Fruit fly (Drosophila melanogaster) whole organism, embryonic: ENCODE measurements around the gene TRAM.
A peak's percentile ranks its signal among the peaks of the same experiment; 100 is the strongest.

Experiments
- BtbVII ChIP-seq: fragments of 200-800 bp; sonication (Bioruptor generic); optimal IDR thresholded peaks from 3 replicates; lab custom pipeline; 2017; ENCODE audit warnings: missing biosample characterization, mild to moderate bottlenecking, missing genetic modification characterization
- CG1024 ChIP-seq: fragments of 200-800 bp; sonication (Bioruptor generic); IDR thresholded peaks from 2 replicates; pipeline ENCODE4 v1.3.6; 2022; ENCODE audit warnings: missing biosample characterization, missing genetic modification characterization
- CG10543 ChIP-seq: fragments of 200-800 bp; sonication (Bioruptor generic); optimal IDR thresholded peaks from 3 replicates; lab custom pipeline; 2017; ENCODE audit warnings: missing biosample characterization, mild to moderate bottlenecking, missing genetic modification characterization, moderate library complexity
- CG12391 ChIP-seq: fragments of 200-800 bp; sonication (Bioruptor generic); optimal IDR thresholded peaks from 3 replicates; lab custom pipeline; 2018; ENCODE audit warnings: missing biosample characterization, mild to moderate bottlenecking, missing genetic modification characterization, moderate library complexity
- CG12744 ChIP-seq: fragments of 200-800 bp; sonication (Bioruptor generic); optimal IDR thresholded peaks from 2 replicates; lab custom pipeline; 2016; ENCODE audit warnings: missing biosample characterization, missing genetic modification characterization
- CG1602 ChIP-seq: fragments of 200-800 bp; sonication (Bioruptor generic); optimal IDR thresholded peaks from 3 replicates; lab custom pipeline; 2016; ENCODE audit warnings: missing biosample characterization, missing genetic modification characterization
- CG16779 ChIP-seq: fragments of 200-800 bp; sonication (Bioruptor generic); IDR thresholded peaks from 2 replicates; pipeline ENCODE4 v1.3.6; 2022; ENCODE audit warnings: missing biosample characterization, missing genetic modification characterization
- CG18476 ChIP-seq: fragments of 200-800 bp; sonication (Bioruptor generic); optimal IDR thresholded peaks from 2 replicates; lab custom pipeline; 2016; ENCODE audit warnings: missing biosample characterization, mild to moderate bottlenecking, missing genetic modification characterization
- CG18764 ChIP-seq: fragments of 200-800 bp; sonication (Bioruptor generic); optimal IDR thresholded peaks from 3 replicates; lab custom pipeline; 2016; ENCODE audit warnings: missing biosample characterization, missing genetic modification characterization
- CG2875 ChIP-seq: fragments of 200-800 bp; sonication (Bioruptor generic); optimal IDR thresholded peaks from 2 replicates; lab custom pipeline; 2017; ENCODE audit warnings: missing biosample characterization, mild to moderate bottlenecking, missing genetic modification characterization, missing genetic modification reagents
- CG2889 ChIP-seq: fragments of 200-800 bp; sonication (Bioruptor generic); IDR thresholded peaks from 3 replicates; pipeline ENCODE4 v1.3.6; 2022; ENCODE audit warnings: missing biosample characterization, missing genetic modification characterization
- CG30020 ChIP-seq: fragments of 200-800 bp; optimal IDR thresholded peaks from 2 replicates; lab custom pipeline; 2019; ENCODE audit warnings: missing biosample characterization, mild to moderate bottlenecking, missing genetic modification characterization, moderate library complexity
- CG32767 ChIP-seq: fragments of 200-800 bp; sonication (Bioruptor generic); IDR thresholded peaks from 2 replicates; pipeline ENCODE4 v1.3.6; 2022; ENCODE audit warnings: missing biosample characterization, missing genetic modification characterization
- CG33557 ChIP-seq: fragments of 200-800 bp; sonication (Bioruptor generic); optimal IDR thresholded peaks from 2 replicates; lab custom pipeline; 2019; ENCODE audit warnings: missing biosample characterization, mild to moderate bottlenecking, missing genetic modification characterization, moderate library complexity
- CG34422 ChIP-seq: fragments of 200-800 bp; sonication (Bioruptor generic); IDR thresholded peaks from 3 replicates; pipeline ENCODE4 v1.3.6; 2022; ENCODE audit warnings: missing biosample characterization, missing genetic modification characterization
- CG3847 ChIP-seq: fragments of 200-800 bp; sonication (Bioruptor generic); IDR thresholded peaks from 2 replicates; pipeline ENCODE4 v1.3.6; 2022; ENCODE audit warnings: missing biosample characterization, missing genetic modification characterization
- CG4404 ChIP-seq: fragments of 200-800 bp; sonication (Bioruptor generic); IDR thresholded peaks from 2 replicates; pipeline ENCODE4 v1.3.6; 2022; ENCODE audit warnings: missing biosample characterization, missing genetic modification characterization
- CG5245 ChIP-seq: fragments of 200-800 bp; sonication (Bioruptor generic); optimal IDR thresholded peaks from 3 replicates; lab custom pipeline; 2016; ENCODE audit warnings: missing biosample characterization, missing genetic modification characterization
- CG7786 ChIP-seq: fragments of 200-800 bp; sonication (Bioruptor generic); optimal IDR thresholded peaks from 2 replicates; lab custom pipeline; 2016; ENCODE audit warnings: missing biosample characterization, missing genetic modification characterization
- CG8359 ChIP-seq: fragments of 200-800 bp; sonication (Bioruptor generic); optimal IDR thresholded peaks from 2 replicates; lab custom pipeline; 2017; ENCODE audit warnings: missing biosample characterization, mild to moderate bottlenecking, missing genetic modification characterization, borderline replicate concordance
- CG9932 ChIP-seq: fragments of 200-800 bp; sonication (Bioruptor generic); IDR thresholded peaks from 2 replicates; pipeline ENCODE4 v1.3.6; 2022; ENCODE audit warnings: missing biosample characterization, missing genetic modification characterization
- Dad ChIP-seq: fragments of 200-800 bp; sonication (Bioruptor generic); optimal IDR thresholded peaks from 3 replicates; lab custom pipeline; 2016; ENCODE audit warnings: missing biosample characterization, missing genetic modification characterization
- Doc3 ChIP-seq: fragments of 200-800 bp; sonication (Bioruptor generic); IDR thresholded peaks from 3 replicates; pipeline ENCODE4 v1.3.6; 2022; ENCODE audit warnings: missing biosample characterization, missing genetic modification characterization; ENCODE audit not compliant: partially characterized antibody
- Fer2 ChIP-seq: fragments of 200-800 bp; sonication (Bioruptor generic); optimal IDR thresholded peaks from 2 replicates; lab custom pipeline; 2018; ENCODE audit warnings: missing biosample characterization, mild to moderate bottlenecking, missing genetic modification characterization, moderate library complexity
- Gsc ChIP-seq: fragments of 200-800 bp; sonication (Bioruptor generic); IDR thresholded peaks from 2 replicates; pipeline ENCODE4 v1.3.6; 2022; ENCODE audit warnings: missing biosample characterization, missing genetic modification characterization
- Hand ChIP-seq: fragments of 200-800 bp; sonication (Bioruptor generic); optimal IDR thresholded peaks from 2 replicates; lab custom pipeline; 2017; ENCODE audit warnings: mild to moderate bottlenecking, missing biosample characterization, missing genetic modification reagents, missing genetic modification characterization
- Hr39 ChIP-seq: fragments of >200 bp; optimal IDR thresholded peaks from 2 replicates; lab custom pipeline; 2017
- Kr ChIP-seq: fragments of 200-800 bp; sonication (Bioruptor generic); optimal IDR thresholded peaks from 2 replicates; lab custom pipeline; 2017; ENCODE audit warnings: missing biosample characterization, mild to moderate bottlenecking, missing genetic modification characterization
- Med ChIP-seq: fragments of 200-800 bp; sonication (Bioruptor generic); peaks from one replicate; lab custom pipeline; 2016; ENCODE audit warnings: missing biosample characterization, missing genetic modification characterization, mild to moderate bottlenecking, inconsistent platforms, moderate library complexity
- Ravus ChIP-seq: fragments of 200-800 bp; sonication (Bioruptor generic); IDR thresholded peaks from 2 replicates; pipeline ENCODE4 v1.3.6; 2022; ENCODE audit warnings: missing biosample characterization, missing genetic modification characterization
- Rfx ChIP-seq: fragments of 200-800 bp; sonication (Bioruptor generic); IDR thresholded peaks from 2 replicates; pipeline ENCODE4 v1.3.6; 2022; ENCODE audit warnings: missing biosample characterization, missing genetic modification characterization
- Stat92E ChIP-seq, 3 experiments: fragments of >200 bp in 2 of 3; fragments of 200-800 bp in 1 of 3; sonication (Bioruptor generic) in 1 of 3; optimal IDR thresholded peaks; 2 replicates each; lab custom pipeline; 2017 to 2019; ENCODE audit warnings: missing biosample characterization in 3 of 3, missing genetic modification characterization in 3 of 3, mild to moderate bottlenecking in 1 of 3, moderate library complexity in 1 of 3
- abd-A ChIP-seq: fragments of 200-800 bp; sonication (Bioruptor generic); optimal IDR thresholded peaks from 3 replicates; lab custom pipeline; 2019; ENCODE audit warnings: missing biosample characterization, mild to moderate bottlenecking, missing genetic modification characterization, moderate library complexity
- az2 ChIP-seq: fragments of 200-800 bp; sonication (Bioruptor generic); optimal IDR thresholded peaks from 3 replicates; lab custom pipeline; 2016; ENCODE audit warnings: missing biosample characterization, missing genetic modification characterization
- cad ChIP-seq: fragments of >200 bp; optimal IDR thresholded peaks from 2 replicates; lab custom pipeline; 2017; ENCODE audit warnings: missing biosample characterization, missing genetic modification characterization
- cg ChIP-seq: fragments of 200-800 bp; sonication (Bioruptor generic); optimal IDR thresholded peaks from 3 replicates; lab custom pipeline; 2019; ENCODE audit warnings: missing biosample characterization, mild to moderate bottlenecking, missing genetic modification characterization, moderate library complexity
- fu2 ChIP-seq: fragments of 200-800 bp; sonication (Bioruptor generic); optimal IDR thresholded peaks from 2 replicates; lab custom pipeline; 2016; ENCODE audit warnings: missing biosample characterization, missing genetic modification characterization
- insv ChIP-seq, 2 experiments: fragments of 200-800 bp; sonication (Bioruptor generic); optimal IDR thresholded peaks; 3 replicates each; lab custom pipeline; 2016 to 2018; ENCODE audit warnings: missing biosample characterization in 2 of 2, missing genetic modification characterization in 2 of 2
- luna ChIP-seq: fragments of 200-800 bp; sonication (Bioruptor generic); optimal IDR thresholded peaks from 2 replicates; lab custom pipeline; 2016; ENCODE audit warnings: missing biosample characterization, missing genetic modification characterization
- maf-S ChIP-seq: fragments of 200-800 bp; sonication (Bioruptor generic); optimal IDR thresholded peaks from 2 replicates; lab custom pipeline; 2016; ENCODE audit warnings: missing biosample characterization, missing genetic modification characterization
- nmo ChIP-seq: fragments of 200-800 bp; sonication (Bioruptor generic); optimal IDR thresholded peaks from 2 replicates; lab custom pipeline; 2018; ENCODE audit warnings: missing biosample characterization, mild to moderate bottlenecking, missing genetic modification characterization, moderate library complexity
- onecut ChIP-seq: fragments of 200-800 bp; sonication (Bioruptor generic); IDR thresholded peaks from 2 replicates; pipeline ENCODE4 v1.3.6; 2022; ENCODE audit warnings: missing biosample characterization, missing genetic modification characterization
- otp ChIP-seq: fragments of 200-800 bp; sonication (Bioruptor generic); IDR thresholded peaks from 3 replicates; pipeline ENCODE4, ENCODE4 v1.3.6; 2022; ENCODE audit warnings: missing biosample characterization, missing genetic modification characterization
- prd ChIP-seq, 3 experiments: fragments of >200 bp in 2 of 3; fragments of 200-800 bp in 1 of 3; sonication (Bioruptor generic) in 1 of 3; optimal IDR thresholded peaks in 2 of 3; IDR thresholded peaks in 1 of 3; 2 replicates in 2 of 3; 3 replicates in 1 of 3; pipeline versions ENCODE4 v1.3.6 to Lab custom; 2017 to 2022; ENCODE audit warnings: missing biosample characterization in 1 of 3, missing genetic modification characterization in 1 of 3
- rib ChIP-seq: fragments of 200-800 bp; sonication (Bioruptor generic); IDR thresholded peaks from 2 replicates; pipeline ENCODE4 v1.3.6; 2022; ENCODE audit warnings: missing biosample characterization, missing genetic modification characterization
- row ChIP-seq: fragments of 200-800 bp; sonication (Bioruptor generic); IDR thresholded peaks from 3 replicates; pipeline ENCODE4 v1.3.6; 2022; ENCODE audit warnings: missing biosample characterization, missing genetic modification characterization
- sim ChIP-seq: fragments of 200-800 bp; sonication (Bioruptor generic); IDR thresholded peaks from 2 replicates; pipeline ENCODE4 v1.3.6; 2022; ENCODE audit warnings: missing biosample characterization, missing genetic modification characterization
- tgo ChIP-seq: fragments of 200-800 bp; sonication (Bioruptor generic); IDR thresholded peaks from 3 replicates; pipeline ENCODE4 v1.3.6; 2022; ENCODE audit warnings: missing biosample characterization, missing genetic modification characterization

Gene TRAM

dm6 chrX:933997-934396, 1.0 kb upstream of the TRAM start:
- peak; percentile 39 for TF ChIP-seq Med (GFP tag; lab: Kevin White, UChicago)
- no peak for TF ChIP-seq Fer2 (tag; lab: Kevin White, UChicago)
- peak; percentile 52 for TF ChIP-seq Hr39 (lab: Kevin White, UChicago)
- TF ChIP-seq prd (optimal IDR thresholded peaks at IDR 0.05; lab: Kevin White, UChicago): no peak
- TF ChIP-seq prd (GFP tag; IDR thresholded peaks at IDR 0.05; lab: Robert Waterston, UW): no peak

- TF ChIP-seq Hr39 (lab: Kevin White, UChicago) (peak; percentile 91), CG34422 (no peak), sim (GFP tag; lab: Robert Waterston, UW) (no peak)
Observed at dm6 chrX:935901-936207, 822 bp downstream of the TRAM start.

- TF ChIP-seq nmo (GFP tag; lab: Kevin White, UChicago) (peak; percentile 45), luna (GFP tag; lab: Kevin White, UChicago) (no peak), CG5245 (GFP tag; lab: Kevin White, UChicago) (peak; percentile 95), CG18476 (GFP tag; lab: Kevin White, UChicago) (no peak), Kr (no peak), CG4404 (GFP tag; lab: Robert Waterston, UW) (no peak), CG3847 (0 out of 2 replicates have a peak, but pooled peaks have one; percentile 7), CG1602 (no peak), cad (no peak), CG12391 (tag; lab: Kevin White, UChicago) (peak; percentile 3), abd-A (tag; lab: Kevin White, UChicago) (no peak), tgo (no peak), CG8359 (GFP tag; lab: Kevin White, UChicago) (no peak), cg (no peak), CG18764 (GFP tag; lab: Kevin White, UChicago) (no peak), otp (no peak), Hand (GFP tag; lab: Kevin White, UChicago) (no peak), CG10543 (no peak), Doc3 (GFP tag; lab: Robert Waterston, UW) (peak; percentile 52; the same call in 2 of the 3 replicates), Rfx (GFP tag; lab: Robert Waterston, UW) (no peak), row (GFP tag; lab: Robert Waterston, UW) (peak; percentile 10; the same call in 1 of the 3 replicates), CG7786 (GFP tag; lab: Kevin White, UChicago) (no peak), CG12744 (no peak), onecut (GFP tag; lab: Robert Waterston, UW) (no peak), insv (GFP tag; optimal IDR thresholded peaks at IDR 0.05; lab: Kevin White, UChicago) (no peak), CG30020 (no peak), Dad (GFP tag; lab: Kevin White, UChicago) (no peak), fu2 (GFP tag; lab: Kevin White, UChicago) (no peak), CG2875 (GFP tag; lab: Kevin White, UChicago) (no peak), Ravus (no peak), az2 (no peak), Stat92E (GFP tag; optimal IDR thresholded peaks at IDR 0.05; lab: Kevin White, UChicago) (no peak), CG1024 (GFP tag; lab: Robert Waterston, UW) (no peak), CG2889 (GFP tag; lab: Robert Waterston, UW) (no peak), CG33557 (GFP tag; lab: Kevin White, UChicago) (no peak), CG32767 (GFP tag; lab: Robert Waterston, UW) (no peak), maf-S (GFP tag; lab: Kevin White, UChicago) (no peak), CG9932 (no peak), Gsc (GFP tag; lab: Robert Waterston, UW) (no peak), BtbVII (GFP tag; lab: Kevin White, UChicago) (no peak), CG16779 (GFP tag; lab: Robert Waterston, UW) (no peak), rib (GFP tag; lab: Robert Waterston, UW) (no peak)
Observed at dm6 chrX:940580-941184, 5.7 kb downstream of the TRAM start, which contains the start of the genes CG3704 and mus81. Gene CG3704 (minus strand): TSS chrX:940805. Gene mus81 (plus strand): TSS chrX:941075.
